Fruit fly (Drosophila melanogaster): ENCODE measurements around the gene CG6012.

DNA sequence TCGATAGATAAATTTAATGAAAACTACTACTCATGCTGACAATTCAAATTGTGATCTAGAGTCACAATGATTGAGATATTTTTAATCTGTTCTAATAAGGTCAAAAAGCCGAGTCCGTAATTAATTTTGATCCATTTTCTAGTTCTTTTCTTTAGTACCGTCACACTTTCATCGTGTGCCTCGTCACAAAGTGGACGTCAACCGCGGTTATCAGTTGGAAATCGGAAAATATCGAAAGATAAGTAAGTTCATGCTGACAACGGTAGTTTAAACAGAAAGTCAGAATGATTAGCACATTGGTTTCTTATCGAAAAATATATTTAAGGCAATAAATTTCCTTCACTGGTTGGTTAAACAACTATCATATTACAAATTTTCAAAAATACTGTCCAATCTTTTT is 10.8 kb downstream of the CG6012 start:
- TF ChIP-seq Hr39 (GFP tag; optimal IDR thresholded peaks at IDR 0.05): no peak
- TF ChIP-seq CG11902 (GFP tag; optimal IDR thresholded peaks at IDR 0.05): no peak
